Fruit fly (Drosophila melanogaster) S2 (cell line): ENCODE data around the gene CG17712.
A peak's percentile ranks its signal among the peaks of the same experiment; 100 is the strongest.

Experiments used
- CG8478 ChIP-seq: fragments of >200 bp; optimal IDR thresholded peaks from 2 replicates; lab custom pipeline; 2018
- CTCF ChIP-seq, 2 experiments: fragments of >200 bp; optimal IDR thresholded peaks; 2 replicates each; lab custom pipeline; 2018

The CG17712 gene

DNA sequence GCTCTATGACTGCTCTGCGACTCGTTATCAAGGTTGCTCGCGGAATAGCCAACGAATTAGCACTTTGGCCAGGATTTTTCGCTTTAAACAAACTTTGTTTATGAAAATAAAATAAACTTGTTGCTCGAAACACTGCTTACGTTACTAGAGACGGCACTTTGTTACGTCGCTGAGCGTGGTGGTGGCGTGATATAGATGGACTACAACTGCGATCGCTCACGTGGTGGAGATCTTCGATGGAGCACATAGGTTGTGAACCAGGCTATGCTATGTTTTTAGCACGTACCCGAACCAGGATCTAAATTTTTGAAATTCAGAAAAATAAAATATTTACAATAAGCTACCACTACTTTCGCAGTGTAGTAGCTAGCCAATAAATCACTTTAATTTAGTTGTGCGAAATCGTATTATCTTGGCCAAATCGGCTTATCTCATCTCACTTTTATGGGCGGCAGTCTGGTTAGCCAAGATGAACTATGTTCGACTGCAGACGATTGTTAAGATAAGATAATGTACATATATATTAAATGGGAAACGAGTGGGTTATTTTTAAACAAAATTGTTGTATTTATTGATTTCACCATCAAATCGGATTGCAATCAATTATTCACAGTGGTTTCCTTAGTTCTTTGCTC is 36.1 kb downstream of the CG17712 start, which contains the start of gene frtz:
frtz (minus strand) TSS at position 153 of the 635 bp plus-strand sequence.
- no peak for TF ChIP-seq CG8478 (lab: Kevin White, UChicago)
- TF ChIP-seq CTCF (optimal IDR thresholded peaks at IDR 0.05; lab: Kevin White, UChicago) = peak; percentile 81 to 84

DNA sequence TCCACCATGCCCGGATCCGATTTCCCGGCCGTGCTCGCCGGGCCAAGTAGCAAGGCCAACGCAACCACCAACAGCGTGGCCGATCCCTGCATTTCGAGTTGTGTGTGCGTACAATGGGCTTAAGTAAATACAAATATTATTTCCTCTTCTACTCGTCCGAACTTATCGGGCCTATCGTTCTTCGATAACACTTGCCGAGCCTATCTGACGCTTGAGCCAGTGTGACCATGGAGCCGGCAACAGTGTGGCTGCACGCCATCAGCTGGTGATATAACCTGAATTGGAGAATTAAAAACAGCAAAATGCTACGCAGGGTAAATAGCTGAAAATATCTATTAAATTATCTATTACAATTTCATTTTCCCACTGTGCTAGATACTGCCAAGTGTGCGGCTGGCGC is 41.7 kb downstream of the CG17712 start, which contains the start of the genes CG17660 and mRpL48:
CG17660 (minus strand) TSS at position 198 of the 400 bp plus-strand sequence.
mRpL48 (plus strand) TSS at position 239 of the 400 bp plus-strand sequence.
- TF ChIP-seq CG8478 (lab: Kevin White, UChicago) (no peak), CTCF (optimal IDR thresholded peaks at IDR 0.05; lab: Kevin White, UChicago) (no peak)

DNA sequence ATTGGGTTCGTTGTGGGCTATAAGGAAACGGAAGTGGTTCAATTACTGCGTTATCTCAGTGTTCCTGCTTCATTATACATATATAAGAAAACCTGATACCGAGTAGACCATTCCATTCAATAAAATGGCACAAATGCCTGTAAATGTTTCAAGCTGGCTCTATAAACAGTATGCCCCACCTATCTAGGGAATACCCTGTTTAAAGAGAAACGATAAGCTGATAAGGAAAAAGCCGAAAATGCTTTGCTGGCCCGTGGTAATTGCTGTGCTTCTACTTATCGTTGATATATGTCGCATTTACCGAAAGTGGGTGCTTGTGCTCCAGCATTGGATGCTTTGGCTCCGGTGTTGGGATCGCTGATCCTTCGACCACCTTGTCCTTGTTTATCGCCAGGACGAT is 42.6 kb downstream of the CG17712 start:
- TF ChIP-seq CG8478 (lab: Kevin White, UChicago) (no peak), CTCF (optimal IDR thresholded peaks at IDR 0.05; lab: Kevin White, UChicago) (no peak)

- TF ChIP-seq CG8478 (lab: Kevin White, UChicago) (no peak), CTCF (optimal IDR thresholded peaks at IDR 0.05; lab: Kevin White, UChicago) (no peak)
Observed at dm6 chr2L:1708110-1708509, 43.8 kb downstream of the CG17712 start.

dm6 chr2L:1706961-1707360 is 45.0 kb downstream of the CG17712 start:
- no peak for TF ChIP-seq CTCF (optimal IDR thresholded peaks at IDR 0.05; lab: Kevin White, UChicago)
- TF ChIP-seq CG8478 (lab: Kevin White, UChicago) = no peak

DNA sequence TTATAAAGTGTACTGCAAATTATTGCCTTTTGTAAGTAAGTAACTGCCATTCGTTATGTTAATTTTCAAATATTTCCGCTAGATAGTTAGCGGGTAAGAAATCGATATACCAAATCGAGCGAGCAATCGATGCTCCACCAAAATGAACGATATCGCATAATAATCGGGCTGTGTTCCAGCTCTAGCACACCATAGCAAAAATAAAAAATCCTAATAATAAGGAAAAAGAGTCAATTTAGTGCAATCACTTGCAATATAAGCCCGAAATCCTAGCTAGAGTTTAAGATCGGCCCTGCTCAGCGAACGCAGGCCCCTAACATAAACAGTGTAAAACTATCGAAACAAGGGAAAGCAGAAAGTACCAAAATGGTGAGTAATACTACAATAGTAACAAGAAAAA is 47.2 kb downstream of the CG17712 start, which contains the start of gene cpb:
cpb (plus strand) TSS at position 157 of the 400 bp plus-strand sequence.
- TF ChIP-seq CTCF (optimal IDR thresholded peaks at IDR 0.05; lab: Kevin White, UChicago) (no peak), CG8478 (lab: Kevin White, UChicago) (no peak)
